Worm (Caenorhabditis elegans): ENCODE data around the gene ZK1098.3.

The ZK1098.3 gene

ce11 chrIII:9538655-9539155 lies at the start of gene ZK1098.3:
ZK1098.3 (minus strand) TSS chrIII:9538705.
- TF ChIP-seq nhr-2 (tag; optimal IDR thresholded peaks at IDR 0.05) = no peak
- TF ChIP-seq mls-2 (tag; optimal IDR thresholded peaks at IDR 0.05) = no peak
- peak; percentile 65 for TF ChIP-seq ces-1 (GFP tag; optimal IDR thresholded peaks at IDR 0.05)
- TF ChIP-seq sem-2 (GFP tag; optimal IDR thresholded peaks at IDR 0.05) = no peak
- TF ChIP-seq nhr-76 (tag; optimal IDR thresholded peaks at IDR 0.05) = no peak
- TF ChIP-seq ceh-39 (tag; optimal IDR thresholded peaks at IDR 0.05) = peak; percentile 73

- peak; percentile 98 for TF ChIP-seq ces-1 (GFP tag; optimal IDR thresholded peaks at IDR 0.05)
- TF ChIP-seq tbx-8 (GFP tag; optimal IDR thresholded peaks at IDR 0.05) = no peak
Measured at ce11 chrIII:9585314-9585713, 46.8 kb upstream of the ZK1098.3 start.

ce11 chrIII:9583224-9583623 lies 44.7 kb upstream of the ZK1098.3 start:
- TF ChIP-seq elt-3 (tag; optimal IDR thresholded peaks at IDR 0.05) (no peak), ces-1 (GFP tag; optimal IDR thresholded peaks at IDR 0.05) (peak; percentile 89)

ce11 chrIII:9582240-9582639 lies 43.7 kb upstream of the ZK1098.3 start, which contains the start of gene C48B4.3:
C48B4.3 (minus strand) TSS chrIII:9582388.
- no peak for TF ChIP-seq nhr-2 (tag; optimal IDR thresholded peaks at IDR 0.05)
- no peak for TF ChIP-seq lsy-2 (tag; optimal IDR thresholded peaks at IDR 0.05)
- TF ChIP-seq mab-5 (tag; optimal IDR thresholded peaks at IDR 0.05) = no peak
- TF ChIP-seq zip-8 (tag; optimal IDR thresholded peaks at IDR 0.05) = no peak
- TF ChIP-seq nhr-28 (tag; optimal IDR thresholded peaks at IDR 0.05) = no peak
- no peak for TF ChIP-seq pha-4 (tag; optimal IDR thresholded peaks at IDR 0.05)
- no peak for TF ChIP-seq ces-1 (GFP tag; optimal IDR thresholded peaks at IDR 0.05)
- no peak for TF ChIP-seq elt-3 (tag; optimal IDR thresholded peaks at IDR 0.05)
- TF ChIP-seq unc-62 (GFP tag; optimal IDR thresholded peaks at IDR 0.05) = no peak
- TF ChIP-seq nhr-237 (tag; optimal IDR thresholded peaks at IDR 0.05) = no peak
- no peak for TF ChIP-seq elt-1 (tag; optimal IDR thresholded peaks at IDR 0.05; ENCODE audit: borderline replicate concordance, insufficient read depth)
- no peak for TF ChIP-seq lin-13 (tag; optimal IDR thresholded peaks at IDR 0.05)
- no peak for TF ChIP-seq flh-1 (GFP tag; optimal IDR thresholded peaks at IDR 0.05)
- no peak for TF ChIP-seq lin-32 (GFP tag; optimal IDR thresholded peaks at IDR 0.05)
- no peak for TF ChIP-seq mls-2 (tag; optimal IDR thresholded peaks at IDR 0.05)
- TF ChIP-seq ceh-39 (tag; optimal IDR thresholded peaks at IDR 0.05) = no peak
- TF ChIP-seq sem-2 (GFP tag; optimal IDR thresholded peaks at IDR 0.05) = no peak
- no peak for TF ChIP-seq blmp-1 (tag; optimal IDR thresholded peaks at IDR 0.05)
- TF ChIP-seq bed-3 (GFP tag; optimal IDR thresholded peaks at IDR 0.05) = no peak

ce11 chrIII:9580039-9580891 lies 41.8 kb upstream of the ZK1098.3 start, which contains the start of gene ced-7:
ced-7 (minus strand) TSS chrIII:9580089.
- TF ChIP-seq mep-1 (tag; optimal IDR thresholded peaks at IDR 0.05) = peak; percentile 35
- TF ChIP-seq hlh-1 (tag; optimal IDR thresholded peaks at IDR 0.05) = no peak
- peak; percentile 11 for TF ChIP-seq ces-1 (GFP tag; optimal IDR thresholded peaks at IDR 0.05)

- TF ChIP-seq lin-13 (tag; optimal IDR thresholded peaks at IDR 0.05) = no peak
- no peak for TF ChIP-seq unc-62 (GFP tag; optimal IDR thresholded peaks at IDR 0.05)
- TF ChIP-seq elt-1 (tag; optimal IDR thresholded peaks at IDR 0.05; ENCODE audit: borderline replicate concordance, insufficient read depth) = no peak
- no peak for TF ChIP-seq ceh-39 (tag; optimal IDR thresholded peaks at IDR 0.05)
- no peak for TF ChIP-seq mep-1 (tag; optimal IDR thresholded peaks at IDR 0.05)
- TF ChIP-seq tbx-8 (GFP tag; optimal IDR thresholded peaks at IDR 0.05) = no peak
- no peak for TF ChIP-seq ces-1 (GFP tag; optimal IDR thresholded peaks at IDR 0.05)
- TF ChIP-seq unc-120 (tag; optimal IDR thresholded peaks at IDR 0.05; ENCODE audit: poor library complexity, severe bottlenecking) = no peak
Measured at ce11 chrIII:9570869-9571268, 32.4 kb upstream of the ZK1098.3 start.

ce11 chrIII:9568451-9568850 lies 29.9 kb upstream of the ZK1098.3 start, which contains the start of gene C48B4.13:
C48B4.13 (plus strand) TSS chrIII:9568751.
- TF ChIP-seq nhr-12 (tag; optimal IDR thresholded peaks at IDR 0.05) = no peak
- no peak for TF ChIP-seq lin-13 (tag; optimal IDR thresholded peaks at IDR 0.05)
- no peak for TF ChIP-seq lsy-2 (tag; optimal IDR thresholded peaks at IDR 0.05)
- TF ChIP-seq nhr-76 (tag; optimal IDR thresholded peaks at IDR 0.05) = no peak
- no peak for TF ChIP-seq ceh-39 (tag; optimal IDR thresholded peaks at IDR 0.05)
- TF ChIP-seq elt-3 (tag; optimal IDR thresholded peaks at IDR 0.05) = no peak
- no peak for TF ChIP-seq ham-2 (GFP tag; optimal IDR thresholded peaks at IDR 0.05)
- TF ChIP-seq snpc-4 (tag; optimal IDR thresholded peaks at IDR 0.05) = no peak
- TF ChIP-seq unc-62 (GFP tag; optimal IDR thresholded peaks at IDR 0.05) = no peak
- TF ChIP-seq blmp-1 (tag; optimal IDR thresholded peaks at IDR 0.05) = no peak
